Worm (Caenorhabditis elegans) whole organism, mixed stage, embryonic: ENCODE measurements around the gene C03C10.5.

ENCODE experiments used
- M03D4.4 ChIP-seq: sonication (generic microtip); optimal IDR thresholded peaks from 2 replicates; lab custom pipeline; 2017; ENCODE audit warnings: mild to moderate bottlenecking, missing genetic modification characterization, missing compliant biosample characterization
- bed-3 ChIP-seq: fragments of 200-800 bp; sonication (Bioruptor generic); optimal IDR thresholded peaks from 3 replicates; lab custom pipeline; 2018; ENCODE audit warnings: mild to moderate bottlenecking, missing genetic modification characterization, moderate library complexity, missing compliant biosample characterization
- blmp-1 ChIP-seq: fragments of 150-350 bp; optimal IDR thresholded peaks from 2 replicates; lab custom pipeline; 2014; ENCODE audit warnings: missing biosample characterization, missing genetic modification characterization
- ceh-39 ChIP-seq: fragments of 150-350 bp; optimal IDR thresholded peaks from 2 replicates; lab custom pipeline; 2014; ENCODE audit warnings: missing biosample characterization, missing genetic modification characterization
- ceh-43 ChIP-seq: fragments of 200-800 bp; sonication (Bioruptor generic); optimal IDR thresholded peaks from 2 replicates; lab custom pipeline; 2018; ENCODE audit warnings: mild to moderate bottlenecking, missing genetic modification characterization, moderate library complexity, missing compliant biosample characterization
- ceh-83 ChIP-seq: fragments of 200-800 bp; sonication (Bioruptor generic); optimal IDR thresholded peaks from 2 replicates; lab custom pipeline; 2018; ENCODE audit warnings: mild to moderate bottlenecking, missing genetic modification characterization, missing compliant biosample characterization
- ces-1 ChIP-seq: fragments of 150-350 bp; optimal IDR thresholded peaks from 2 replicates; lab custom pipeline; 2014; ENCODE audit warnings: missing biosample characterization, missing genetic modification reagents, missing genetic modification characterization
- cnd-1 ChIP-seq: fragments of 200-800 bp; sonication (Bioruptor generic); optimal IDR thresholded peaks from 2 replicates; lab custom pipeline; 2018; ENCODE audit warnings: mild to moderate bottlenecking, missing genetic modification characterization, missing compliant biosample characterization
- drap-1 ChIP-seq: fragments of 200-800 bp; sonication (Bioruptor generic); optimal IDR thresholded peaks from 3 replicates; lab custom pipeline; 2018; ENCODE audit warnings: mild to moderate bottlenecking, missing genetic modification characterization, missing compliant biosample characterization
- elt-1 ChIP-seq: sonication (generic microtip); optimal IDR thresholded peaks from 2 replicates; lab custom pipeline; 2017; ENCODE audit warnings: missing genetic modification characterization, mild to moderate bottlenecking, missing compliant biosample characterization, antibody characterized with exemption, moderate library complexity, borderline replicate concordance; ENCODE audit not compliant: insufficient read depth
- elt-3 ChIP-seq: fragments of 150-350 bp; optimal IDR thresholded peaks from 2 replicates; lab custom pipeline; 2014; ENCODE audit warnings: missing biosample characterization, missing genetic modification characterization
- flh-1 ChIP-seq: fragments of 200-800 bp; sonication (Bioruptor generic); optimal IDR thresholded peaks from 2 replicates; lab custom pipeline; 2018; ENCODE audit warnings: mild to moderate bottlenecking, missing genetic modification characterization, moderate library complexity, missing compliant biosample characterization
- ham-2 ChIP-seq: fragments of 200-800 bp; sonication (Bioruptor generic); optimal IDR thresholded peaks from 2 replicates; lab custom pipeline; 2018; ENCODE audit warnings: mild to moderate bottlenecking, missing genetic modification characterization, missing compliant biosample characterization
- hlh-1 ChIP-seq: fragments of 150-350 bp; optimal IDR thresholded peaks from 2 replicates; lab custom pipeline; 2014; ENCODE audit warnings: missing biosample characterization, missing genetic modification reagents, missing genetic modification characterization
- lin-13 ChIP-seq: fragments of 150-350 bp; optimal IDR thresholded peaks from 2 replicates; lab custom pipeline; 2014; ENCODE audit warnings: missing biosample characterization, missing genetic modification characterization
- lin-32 ChIP-seq: fragments of 200-800 bp; sonication (Bioruptor generic); optimal IDR thresholded peaks from 2 replicates; lab custom pipeline; 2018; ENCODE audit warnings: mild to moderate bottlenecking, missing genetic modification characterization, missing compliant biosample characterization
- lsy-2 ChIP-seq: fragments of 150-350 bp; optimal IDR thresholded peaks from 2 replicates; lab custom pipeline; 2014; ENCODE audit warnings: missing biosample characterization, missing genetic modification characterization
- mab-5 ChIP-seq: fragments of 150-350 bp; optimal IDR thresholded peaks from 2 replicates; lab custom pipeline; 2014; ENCODE audit warnings: missing biosample characterization, missing genetic modification characterization
- mep-1 ChIP-seq: fragments of 150-350 bp; optimal IDR thresholded peaks from 2 replicates; lab custom pipeline; 2017; ENCODE audit warnings: missing biosample characterization, missing genetic modification reagents, missing genetic modification characterization, inconsistent platforms
- mls-2 ChIP-seq: sonication (generic microtip); optimal IDR thresholded peaks from 2 replicates; lab custom pipeline; 2016; ENCODE audit warnings: mild to moderate bottlenecking, missing genetic modification characterization, moderate library complexity, missing compliant biosample characterization
- nhr-12 ChIP-seq: fragments of 150-350 bp; optimal IDR thresholded peaks from 2 replicates; lab custom pipeline; 2014; ENCODE audit warnings: missing biosample characterization, missing genetic modification characterization
- nhr-2 ChIP-seq: fragments of 150-350 bp; optimal IDR thresholded peaks from 2 replicates; lab custom pipeline; 2014; ENCODE audit warnings: missing biosample characterization, missing genetic modification characterization
- nhr-237 ChIP-seq: fragments of 150-350 bp; optimal IDR thresholded peaks from 2 replicates; lab custom pipeline; 2014; ENCODE audit warnings: missing biosample characterization, missing genetic modification characterization
- nhr-28 ChIP-seq: fragments of 150-350 bp; optimal IDR thresholded peaks from 2 replicates; lab custom pipeline; 2014; ENCODE audit warnings: missing biosample characterization, missing genetic modification characterization
- nhr-76 ChIP-seq: sonication (generic microtip); optimal IDR thresholded peaks from 2 replicates; lab custom pipeline; 2017; ENCODE audit warnings: missing biosample characterization, missing genetic modification characterization
- pha-4 ChIP-seq: fragments of 150-350 bp; optimal IDR thresholded peaks from 2 replicates; lab custom pipeline; 2018; ENCODE audit warnings: missing biosample characterization, missing genetic modification reagents, missing genetic modification characterization
- sem-2 ChIP-seq: fragments of 200-800 bp; sonication (Bioruptor generic); optimal IDR thresholded peaks from 2 replicates; lab custom pipeline; 2018; ENCODE audit warnings: mild to moderate bottlenecking, missing genetic modification characterization, missing compliant biosample characterization
- snpc-4 ChIP-seq: fragments of 150-350 bp; optimal IDR thresholded peaks from 2 replicates; lab custom pipeline; 2014; ENCODE audit warnings: missing biosample characterization, missing genetic modification characterization
- sptf-1 ChIP-seq: sonication (generic microtip); optimal IDR thresholded peaks from 2 replicates; lab custom pipeline; 2017; ENCODE audit warnings: mild to moderate bottlenecking, missing genetic modification characterization, moderate library complexity, missing compliant biosample characterization
- tbx-8 ChIP-seq: fragments of 200-800 bp; sonication (Bioruptor generic); optimal IDR thresholded peaks from 2 replicates; lab custom pipeline; 2018; ENCODE audit warnings: mild to moderate bottlenecking, missing genetic modification characterization, moderate library complexity, missing compliant biosample characterization
- unc-120 ChIP-seq: sonication (generic microtip); optimal IDR thresholded peaks from 2 replicates; lab custom pipeline; 2017; ENCODE audit warnings: missing genetic modification characterization, missing compliant biosample characterization; ENCODE audit not compliant: poor library complexity, severe bottlenecking
- unc-39 ChIP-seq: fragments of 150-350 bp; optimal IDR thresholded peaks from 2 replicates; lab custom pipeline; 2014; ENCODE audit warnings: missing biosample characterization, missing genetic modification characterization
- unc-62 ChIP-seq: fragments of 150-350 bp; optimal IDR thresholded peaks from 2 replicates; lab custom pipeline; 2014; ENCODE audit warnings: missing biosample characterization, missing genetic modification reagents, missing genetic modification characterization
- zip-8 ChIP-seq: fragments of 150-350 bp; optimal IDR thresholded peaks from 2 replicates; lab custom pipeline; 2014; ENCODE audit warnings: missing biosample characterization, missing genetic modification characterization
- ztf-11 ChIP-seq: fragments of 150-350 bp; optimal IDR thresholded peaks from 2 replicates; lab custom pipeline; 2014; ENCODE audit warnings: missing biosample characterization, missing genetic modification characterization

Gene C03C10.5

ce11 chrIII:4087565-4087964 lies 4.4 kb downstream of the C03C10.5 start:
- peak; percentile 68 for TF ChIP-seq ceh-39 (tag; lab: Kevin White, UChicago)
- TF ChIP-seq mls-2: peak; percentile 27
- no peak for TF ChIP-seq blmp-1 (tag; lab: Kevin White, UChicago)
- no peak for TF ChIP-seq snpc-4 (tag; lab: Kevin White, UChicago)
- no peak for TF ChIP-seq elt-1 (tag; lab: Kevin White, UChicago)
- TF ChIP-seq unc-39 (tag; lab: Kevin White, UChicago): no peak
- peak; percentile 45 for TF ChIP-seq sptf-1 (tag; lab: Kevin White, UChicago)
- TF ChIP-seq ces-1: peak; percentile 83
- TF ChIP-seq nhr-28 (tag; lab: Kevin White, UChicago): no peak
- no peak for TF ChIP-seq ztf-11 (tag; lab: Kevin White, UChicago)
- TF ChIP-seq elt-3 (tag; lab: Kevin White, UChicago): no peak
- peak; percentile 79 for TF ChIP-seq lsy-2 (tag; lab: Kevin White, UChicago)
- TF ChIP-seq lin-13 (tag; lab: Kevin White, UChicago): peak; percentile 79
- TF ChIP-seq tbx-8: no peak
- TF ChIP-seq ceh-83 (GFP tag; lab: Kevin White, UChicago): peak; percentile 27
- TF ChIP-seq mep-1: peak; percentile 77
- no peak for TF ChIP-seq mab-5 (tag; lab: Kevin White, UChicago)
- no peak for TF ChIP-seq M03D4.4 (tag; lab: Kevin White, UChicago)
- no peak for TF ChIP-seq sem-2 (GFP tag; lab: Kevin White, UChicago)
- no peak for TF ChIP-seq zip-8
- no peak for TF ChIP-seq nhr-2 (tag; lab: Kevin White, UChicago)
- peak; percentile 74 for TF ChIP-seq pha-4
- no peak for TF ChIP-seq unc-62 (GFP tag; lab: Kevin White, UChicago)
- TF ChIP-seq ceh-43: no peak
- no peak for TF ChIP-seq cnd-1 (tag; lab: Kevin White, UChicago)
- TF ChIP-seq ham-2 (GFP tag; lab: Kevin White, UChicago): peak; percentile 24
- TF ChIP-seq unc-120 (tag; lab: Kevin White, UChicago): peak; percentile 16
- TF ChIP-seq nhr-237 (tag; lab: Kevin White, UChicago): peak; percentile 54
- no peak for TF ChIP-seq drap-1 (GFP tag; lab: Kevin White, UChicago)
- peak; percentile 43 for TF ChIP-seq hlh-1 (tag; lab: Kevin White, UChicago)
- no peak for TF ChIP-seq flh-1
- no peak for TF ChIP-seq nhr-76 (tag; lab: Kevin White, UChicago)
- TF ChIP-seq lin-32 (GFP tag; lab: Kevin White, UChicago): no peak

DNA sequence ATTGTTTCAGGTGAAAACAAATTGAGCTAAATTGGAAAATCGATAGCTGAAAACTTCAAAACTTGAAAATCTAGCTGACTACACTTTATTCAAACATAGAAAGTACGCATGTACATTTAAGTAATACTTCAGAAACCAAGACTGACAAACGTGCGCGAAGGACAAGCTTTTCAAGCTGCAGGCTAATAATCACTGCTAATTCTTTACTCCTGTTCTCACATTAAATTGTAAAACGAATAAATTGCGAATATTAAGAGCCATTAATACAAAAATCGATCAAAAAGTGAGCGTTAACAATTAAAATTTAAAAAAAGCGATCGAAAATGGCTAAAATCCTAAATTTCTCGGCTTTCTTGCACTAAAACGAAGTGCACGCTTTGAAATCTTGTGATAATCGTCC lies 4.9 kb downstream of the C03C10.5 start:
- no peak for TF ChIP-seq pha-4
- TF ChIP-seq ceh-83 (GFP tag; lab: Kevin White, UChicago): no peak
- no peak for TF ChIP-seq ham-2 (GFP tag; lab: Kevin White, UChicago)
- TF ChIP-seq unc-39 (tag; lab: Kevin White, UChicago): no peak
- TF ChIP-seq bed-3 (GFP tag; lab: Kevin White, UChicago): no peak
- TF ChIP-seq lin-13 (tag; lab: Kevin White, UChicago): no peak

ce11 chrIII:4086536-4086935 lies 5.4 kb downstream of the C03C10.5 start, which contains the start of gene kin-19:
Gene kin-19, minus strand, starts transcription at chrIII:4086636.
- TF ChIP-seq unc-62 (GFP tag; lab: Kevin White, UChicago): no peak
- TF ChIP-seq flh-1: no peak
- TF ChIP-seq snpc-4 (tag; lab: Kevin White, UChicago): no peak
- no peak for TF ChIP-seq ceh-43
- TF ChIP-seq zip-8: no peak
- TF ChIP-seq nhr-12: no peak
- no peak for TF ChIP-seq bed-3 (GFP tag; lab: Kevin White, UChicago)
- TF ChIP-seq sptf-1 (tag; lab: Kevin White, UChicago): no peak
- TF ChIP-seq unc-39 (tag; lab: Kevin White, UChicago): no peak
- no peak for TF ChIP-seq ham-2 (GFP tag; lab: Kevin White, UChicago)
- TF ChIP-seq elt-1 (tag; lab: Kevin White, UChicago): no peak

DNA sequence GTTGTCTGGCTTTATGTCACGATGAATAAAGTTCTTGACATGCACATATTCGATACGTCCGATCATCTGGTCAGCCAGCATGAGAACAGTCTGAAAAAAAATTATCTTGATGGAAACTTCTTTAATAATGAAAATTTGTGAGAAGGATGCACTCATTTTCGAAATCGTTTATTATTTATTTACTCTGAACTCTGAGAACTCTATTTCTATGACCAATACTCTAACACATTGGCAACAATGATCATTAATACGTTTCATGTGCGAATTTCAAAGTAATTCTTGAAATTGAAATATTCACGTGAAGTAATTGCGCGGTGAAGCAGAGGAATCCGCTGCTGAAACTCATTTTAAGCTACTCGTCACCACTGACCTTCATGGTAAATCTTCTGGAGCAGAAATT lies 6.3 kb downstream of the C03C10.5 start:
- no peak for TF ChIP-seq ces-1
- TF ChIP-seq elt-3 (tag; lab: Kevin White, UChicago): no peak
- no peak for TF ChIP-seq mab-5 (tag; lab: Kevin White, UChicago)
- no peak for TF ChIP-seq cnd-1 (tag; lab: Kevin White, UChicago)
- TF ChIP-seq blmp-1 (tag; lab: Kevin White, UChicago): no peak
- TF ChIP-seq unc-39 (tag; lab: Kevin White, UChicago): no peak
- TF ChIP-seq nhr-2 (tag; lab: Kevin White, UChicago): no peak
- TF ChIP-seq sptf-1 (tag; lab: Kevin White, UChicago): no peak
- no peak for TF ChIP-seq drap-1 (GFP tag; lab: Kevin White, UChicago)
- no peak for TF ChIP-seq mep-1
- TF ChIP-seq ceh-43: no peak
- no peak for TF ChIP-seq mls-2
- TF ChIP-seq flh-1: no peak
- no peak for TF ChIP-seq lsy-2 (tag; lab: Kevin White, UChicago)
- no peak for TF ChIP-seq elt-1 (tag; lab: Kevin White, UChicago)
- TF ChIP-seq bed-3 (GFP tag; lab: Kevin White, UChicago): no peak
- no peak for TF ChIP-seq tbx-8
- TF ChIP-seq pha-4: no peak
- no peak for TF ChIP-seq ceh-39 (tag; lab: Kevin White, UChicago)
- TF ChIP-seq, all 35 proteins: peak for 0
